Worm (Caenorhabditis elegans) whole organism, L1 larva: ENCODE measurements around the gene hrpu-2.

ENCODE experiments used
- alr-1 ChIP-seq: fragments of 200-800 bp; sonication (Bioruptor generic); optimal IDR thresholded peaks from 2 replicates; lab custom pipeline; 2018; ENCODE audit warnings: borderline replicate concordance, mild to moderate bottlenecking, missing genetic modification characterization, missing compliant biosample characterization
- blmp-1 ChIP-seq: fragments of 150-350 bp; optimal IDR thresholded peaks from 2 replicates; lab custom pipeline; 2014; ENCODE audit warnings: missing biosample characterization, missing genetic modification characterization
- elt-3 ChIP-seq, 6 experiments: fragments of 150-350 bp in 1 of 6; sonication (generic microtip); optimal IDR thresholded peaks; 2 replicates each; lab custom pipeline; 2017 to 2018; ENCODE audit warnings: missing biosample characterization in 6 of 6, missing genetic modification characterization in 6 of 6, inconsistent platforms in 1 of 6
- isw-1 ChIP-seq: fragments of 200-800 bp; sonication (Bioruptor generic); IDR thresholded peaks from 2 replicates; pipeline ENCODE4 v1.3.6; 2022; ENCODE audit warnings: missing genetic modification characterization, missing compliant biosample characterization
- mab-9 ChIP-seq: fragments of 200-800 bp; sonication (Bioruptor generic); IDR thresholded peaks from 2 replicates; pipeline ENCODE4 v1.3.6; 2022; ENCODE audit warnings: missing genetic modification reagents, missing genetic modification characterization, missing compliant biosample characterization
- mep-1 ChIP-seq: fragments of 150-350 bp; optimal IDR thresholded peaks from 2 replicates; lab custom pipeline; 2014; ENCODE audit warnings: missing biosample characterization, missing genetic modification characterization
- nhr-12 ChIP-seq: sonication (generic microtip); optimal IDR thresholded peaks from 2 replicates; lab custom pipeline; 2017; ENCODE audit warnings: missing biosample characterization, missing genetic modification characterization
- nhr-77 ChIP-seq: fragments of 150-350 bp; optimal IDR thresholded peaks from 2 replicates; lab custom pipeline; 2014; ENCODE audit warnings: missing biosample characterization, missing genetic modification characterization
- pqm-1 ChIP-seq: sonication (generic microtip); optimal IDR thresholded peaks from 3 replicates; lab custom pipeline; 2017; ENCODE audit warnings: missing biosample characterization, missing genetic modification characterization
- vab-15 ChIP-seq: sonication (generic microtip); optimal IDR thresholded peaks from 2 replicates; lab custom pipeline; 2017; ENCODE audit warnings: missing genotype, mild to moderate bottlenecking, missing genetic modification characterization, missing compliant biosample characterization

ce11 chrIV:2195598-2195997 lies 17.9 kb downstream of the hrpu-2 start:
- no peak for TF ChIP-seq alr-1 (tag; lab: Kevin White, UChicago)
- TF ChIP-seq blmp-1, result peak; percentile 66
- TF ChIP-seq nhr-77 (tag; lab: Kevin White, UChicago), result no peak
- no peak for TF ChIP-seq nhr-12 (tag; lab: Kevin White, UChicago)
- TF ChIP-seq isw-1 (GFP tag; lab: Robert Waterston, UW), result no peak
- peak; percentile 16 for TF ChIP-seq mep-1 (tag; lab: Kevin White, UChicago)
- TF ChIP-seq mab-9 (GFP tag; lab: Robert Waterston, UW), result no peak
- no peak for TF ChIP-seq pqm-1 (tag; lab: Kevin White, UChicago)
- peak in 1 of 6 experiments; percentile 50 for TF ChIP-seq elt-3 (tag; optimal IDR thresholded peaks at IDR 0.05; lab: Kevin White, UChicago)
- no peak for TF ChIP-seq vab-15
